Worm (Caenorhabditis elegans) whole organism, L1 larva: ENCODE data around the gene far-2.

Experiments used
- C04F5.9 ChIP-seq: sonication (generic microtip); optimal IDR thresholded peaks from 2 replicates; lab custom pipeline; 2016; ENCODE audit warnings: missing genetic modification characterization, missing compliant biosample characterization
- C34B4.2 ChIP-seq: sonication (generic microtip); optimal IDR thresholded peaks from 2 replicates; lab custom pipeline; 2017; ENCODE audit warnings: mild to moderate bottlenecking, missing genetic modification characterization, missing compliant biosample characterization
- F16B12.6 ChIP-seq: fragments of 150-350 bp; optimal IDR thresholded peaks from 2 replicates; lab custom pipeline; 2014; ENCODE audit warnings: missing biosample characterization, missing genetic modification characterization
- alr-1 ChIP-seq: fragments of 200-800 bp; sonication (Bioruptor generic); optimal IDR thresholded peaks from 2 replicates; lab custom pipeline; 2018; ENCODE audit warnings: borderline replicate concordance, mild to moderate bottlenecking, missing genetic modification characterization, missing compliant biosample characterization
- ama-1 ChIP-seq: fragments of 150-350 bp; optimal IDR thresholded peaks from 2 replicates; lab custom pipeline; 2014
- ceh-63 ChIP-seq: fragments of 200-800 bp; sonication (Bioruptor generic); optimal IDR thresholded peaks from 2 replicates; lab custom pipeline; 2018; ENCODE audit warnings: mild to moderate bottlenecking, missing genetic modification characterization, missing compliant biosample characterization
- ceh-8 ChIP-seq: fragments of 200-800 bp; sonication (Bioruptor generic); optimal IDR thresholded peaks from 2 replicates; lab custom pipeline; 2018; ENCODE audit warnings: mild to moderate bottlenecking, missing genetic modification characterization, moderate library complexity, missing compliant biosample characterization
- ceh-90 ChIP-seq: sonication (generic microtip); optimal IDR thresholded peaks from 2 replicates; lab custom pipeline; 2016; ENCODE audit warnings: missing genetic modification characterization, missing compliant biosample characterization
- dsc-1 ChIP-seq: sonication (generic microtip); optimal IDR thresholded peaks from 2 replicates; lab custom pipeline; 2016; ENCODE audit warnings: mild to moderate bottlenecking, missing genetic modification characterization, missing compliant biosample characterization
- efl-1 ChIP-seq, 4 experiments: fragments of 150-350 bp; optimal IDR thresholded peaks in 3 of 4; peaks in 1 of 4; 1 replicate in 1 of 4; 2 replicates in 3 of 4; lab custom pipeline; 2014; ENCODE audit warnings: missing biosample characterization in 2 of 4, missing genetic modification characterization in 2 of 4, missing genetic modification reagents in 2 of 4
- egl-27 ChIP-seq, 2 experiments: fragments of 150-350 bp in 1 of 2; sonication (generic microtip); optimal IDR thresholded peaks; 3 replicates each; lab custom pipeline; 2017 to 2018; ENCODE audit warnings: missing biosample characterization in 2 of 2, missing genetic modification characterization in 2 of 2, missing genetic modification reagents in 2 of 2
- elt-2 ChIP-seq: sonication (generic microtip); optimal IDR thresholded peaks from 2 replicates; lab custom pipeline; 2016; ENCODE audit warnings: missing genetic modification characterization, mild to moderate bottlenecking, inconsistent platforms, missing compliant biosample characterization, missing genetic modification reagents
- fkh-10 ChIP-seq: sonication (generic microtip); optimal IDR thresholded peaks from 2 replicates; lab custom pipeline; 2017; ENCODE audit warnings: missing biosample characterization, missing genetic modification reagents, missing genetic modification characterization
- hlh-4 ChIP-seq: sonication (generic microtip); optimal IDR thresholded peaks from 2 replicates; lab custom pipeline; 2016; ENCODE audit warnings: mild to moderate bottlenecking, missing genetic modification characterization, missing compliant biosample characterization
- jun-1 ChIP-seq: fragments of 150-350 bp; optimal IDR thresholded peaks from 2 replicates; lab custom pipeline; 2014; ENCODE audit warnings: missing biosample characterization, missing genetic modification reagents, missing genetic modification characterization
- lin-13 ChIP-seq: fragments of 150-350 bp; optimal IDR thresholded peaks from 2 replicates; lab custom pipeline; 2014; ENCODE audit warnings: missing biosample characterization, missing genetic modification reagents, missing genetic modification characterization
- lin-15B ChIP-seq: fragments of 150-350 bp; sonication (generic microtip); optimal IDR thresholded peaks from 3 replicates; lab custom pipeline; 2014; ENCODE audit warnings: missing biosample characterization, missing genetic modification characterization
- lin-35 ChIP-seq, 2 experiments: fragments of 150-350 bp; optimal IDR thresholded peaks; 2 replicates each; lab custom pipeline; 2014; ENCODE audit warnings: missing biosample characterization in 2 of 2, missing genetic modification characterization in 2 of 2, missing genetic modification reagents in 2 of 2
- lin-39 ChIP-seq: fragments of 150-350 bp; optimal IDR thresholded peaks from 2 replicates; lab custom pipeline; 2014; ENCODE audit warnings: missing biosample characterization, missing genetic modification reagents, missing genetic modification characterization
- lir-3 ChIP-seq: sonication (generic microtip); optimal IDR thresholded peaks from 2 replicates; lab custom pipeline; 2016; ENCODE audit warnings: mild to moderate bottlenecking, missing genetic modification characterization, moderate library complexity, missing compliant biosample characterization; ENCODE audit not compliant: poor library complexity
- mdl-1 ChIP-seq, 2 experiments: fragments of 150-350 bp; optimal IDR thresholded peaks; 2 replicates each; lab custom pipeline; 2014 to 2017; ENCODE audit warnings: missing biosample characterization in 2 of 2, missing genetic modification characterization in 2 of 2, inconsistent platforms in 1 of 2
- mef-2 ChIP-seq: fragments of 150-350 bp; optimal IDR thresholded peaks from 2 replicates; lab custom pipeline; 2014; ENCODE audit warnings: missing biosample characterization, missing genetic modification characterization
- nhr-11 ChIP-seq: fragments of 150-350 bp; optimal IDR thresholded peaks from 2 replicates; lab custom pipeline; 2014; ENCODE audit warnings: missing biosample characterization, missing genetic modification characterization
- nhr-19 ChIP-seq: fragments of 200-800 bp; sonication (Bioruptor generic); conservative IDR thresholded peaks from 2 replicates; pipeline ENCODE4 v1.3.6; 2022; ENCODE audit warnings: missing genetic modification characterization, missing compliant biosample characterization
- nhr-47 ChIP-seq: sonication (generic microtip); optimal IDR thresholded peaks from 2 replicates; lab custom pipeline; 2016; ENCODE audit warnings: mild to moderate bottlenecking, missing genetic modification characterization, moderate library complexity, missing compliant biosample characterization
- nhr-71 ChIP-seq: sonication (generic microtip); optimal IDR thresholded peaks from 2 replicates; lab custom pipeline; 2016; ENCODE audit warnings: mild to moderate bottlenecking, missing genetic modification characterization, moderate library complexity, missing compliant biosample characterization
- nhr-77 ChIP-seq: fragments of 150-350 bp; optimal IDR thresholded peaks from 2 replicates; lab custom pipeline; 2014; ENCODE audit warnings: missing biosample characterization, missing genetic modification characterization
- nhr-84 ChIP-seq: sonication (generic microtip); optimal IDR thresholded peaks from 2 replicates; lab custom pipeline; 2017; ENCODE audit warnings: missing biosample characterization, missing genetic modification characterization
- nhr-85 ChIP-seq: sonication (generic microtip); peaks from one replicate; lab custom pipeline; 2016; ENCODE audit warnings: missing genetic modification characterization, inconsistent platforms, missing compliant biosample characterization
- nhr-90 ChIP-seq: sonication (generic microtip); optimal IDR thresholded peaks from 2 replicates; lab custom pipeline; 2016; ENCODE audit warnings: mild to moderate bottlenecking, missing genetic modification characterization, missing compliant biosample characterization; ENCODE audit not compliant: poor library complexity
- pag-3 ChIP-seq: sonication (generic microtip); optimal IDR thresholded peaks from 2 replicates; lab custom pipeline; 2017; ENCODE audit warnings: missing genetic modification characterization, mild to moderate bottlenecking, missing compliant biosample characterization, antibody characterized with exemption, borderline replicate concordance; ENCODE audit not compliant: insufficient read depth
- skn-1 ChIP-seq: fragments of 150-350 bp; optimal IDR thresholded peaks from 2 replicates; lab custom pipeline; 2014; ENCODE audit warnings: missing biosample characterization, missing genetic modification characterization
- snpc-4 ChIP-seq: fragments of 150-350 bp; optimal IDR thresholded peaks from 2 replicates; lab custom pipeline; 2014; ENCODE audit warnings: missing biosample characterization, missing genetic modification characterization
- snu-23 ChIP-seq: sonication (generic microtip); optimal IDR thresholded peaks from 2 replicates; lab custom pipeline; 2016; ENCODE audit warnings: missing genetic modification characterization, missing compliant biosample characterization
- sup-37 ChIP-seq: fragments of 200-800 bp; sonication (Bioruptor generic); optimal IDR thresholded peaks from 2 replicates; lab custom pipeline; 2018; ENCODE audit warnings: mild to moderate bottlenecking, missing genetic modification characterization, missing compliant biosample characterization
- swsn-7 ChIP-seq: sonication (generic microtip); optimal IDR thresholded peaks from 2 replicates; lab custom pipeline; 2016; ENCODE audit warnings: missing genetic modification characterization, missing compliant biosample characterization
- unc-30 ChIP-seq: sonication (generic microtip); optimal IDR thresholded peaks from 2 replicates; lab custom pipeline; 2017; ENCODE audit warnings: missing biosample characterization, missing genetic modification characterization
- unc-62 ChIP-seq: fragments of 150-350 bp; optimal IDR thresholded peaks from 2 replicates; lab custom pipeline; 2014; ENCODE audit warnings: missing biosample characterization, missing genetic modification reagents, missing genetic modification characterization
- unc-98 ChIP-seq: fragments of 200-800 bp; sonication (Bioruptor generic); IDR thresholded peaks from 2 replicates; pipeline ENCODE4 v1.3.6; 2022; ENCODE audit warnings: missing genetic modification characterization, missing compliant biosample characterization
- vab-15 ChIP-seq: sonication (generic microtip); optimal IDR thresholded peaks from 2 replicates; lab custom pipeline; 2017; ENCODE audit warnings: missing genotype, mild to moderate bottlenecking, missing genetic modification characterization, missing compliant biosample characterization
- xbp-1 ChIP-seq: sonication (generic microtip); optimal IDR thresholded peaks from 2 replicates; lab custom pipeline; 2016; ENCODE audit warnings: missing genetic modification characterization, missing compliant biosample characterization
- zag-1 ChIP-seq: fragments of 150-350 bp; optimal IDR thresholded peaks from 2 replicates; lab custom pipeline; 2014; ENCODE audit warnings: missing biosample characterization, missing genetic modification characterization
- zip-4 ChIP-seq: fragments of 200-800 bp; sonication (Bioruptor generic); optimal IDR thresholded peaks from 2 replicates; lab custom pipeline; 2018; ENCODE audit warnings: mild to moderate bottlenecking, missing genetic modification characterization, moderate library complexity, missing compliant biosample characterization
- ztf-4 ChIP-seq: fragments of 150-350 bp; optimal IDR thresholded peaks from 2 replicates; lab custom pipeline; 2014; ENCODE audit warnings: missing biosample characterization, missing genetic modification characterization

The far-2 gene

DNA sequence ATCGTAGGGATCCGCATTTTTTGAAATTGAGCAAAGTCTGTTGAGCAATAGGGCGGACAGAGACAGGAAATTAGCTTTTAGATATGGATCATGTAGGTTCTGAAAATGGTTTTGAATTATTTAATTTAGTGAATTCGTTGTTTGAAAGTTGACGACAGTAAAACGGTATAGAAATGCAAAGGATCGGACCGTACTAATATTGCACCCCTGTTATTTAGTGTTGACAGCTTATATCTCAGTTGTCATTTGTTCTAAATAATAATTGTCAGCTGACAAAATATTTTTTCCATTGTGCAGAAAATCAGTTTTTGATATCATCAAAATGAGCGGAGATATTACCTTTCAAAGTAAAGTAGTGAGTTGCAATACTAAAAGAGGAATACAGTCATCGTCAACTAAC is 10.3 kb upstream of the far-2 start, which contains the start of gene lin-12:
lin-12 (minus strand) TSS at position 101 of the 400 bp plus-strand sequence.
- TF ChIP-seq efl-1 (optimal IDR thresholded peaks at IDR 0.05; lab: Kevin White, UChicago) (no peak), efl-1 (GFP tag; optimal IDR thresholded peaks at IDR 0.05 in 1 of 2; lab: Kevin White, UChicago) (peak in 1 of 2 experiments; percentile 64), mef-2 (tag; lab: Kevin White, UChicago) (no peak), ceh-63 (no peak), xbp-1 (no peak), pag-3 (tag; lab: Kevin White, UChicago) (no peak), nhr-77 (tag; lab: Kevin White, UChicago) (no peak), ama-1 (lab: Kevin White, UChicago) (no peak), C34B4.2 (no peak), zip-4 (GFP tag; lab: Kevin White, UChicago) (no peak)

- TF ChIP-seq mdl-1 (tag; optimal IDR thresholded peaks at IDR 0.05; lab: Kevin White, UChicago) (no peak), zag-1 (tag; lab: Kevin White, UChicago) (no peak), elt-2 (tag; lab: Kevin White, UChicago) (no peak), fkh-10 (GFP tag; lab: Kevin White, UChicago) (no peak)
- TF ChIP-seq, all 84 proteins: peak for 0
Observed at ce11 chrIII:9072704-9073103, 8.9 kb upstream of the far-2 start.

- TF ChIP-seq unc-62 (no peak), alr-1 (tag; lab: Kevin White, UChicago) (no peak), unc-98 (no peak), skn-1 (no peak), lin-13 (GFP tag; lab: Kevin White, UChicago) (no peak), ceh-8 (GFP tag; lab: Kevin White, UChicago) (no peak), hlh-4 (tag; lab: Kevin White, UChicago) (no peak), snu-23 (GFP tag; lab: Kevin White, UChicago) (no peak), pag-3 (tag; lab: Kevin White, UChicago) (no peak), ztf-4 (no peak), lin-15B (no peak), ceh-63 (no peak)
Observed at ce11 chrIII:9075539-9075938, 6.1 kb upstream of the far-2 start, which contains the start of gene F02A9.7. F02A9.7 (minus strand) TSS chrIII:9075639.

DNA sequence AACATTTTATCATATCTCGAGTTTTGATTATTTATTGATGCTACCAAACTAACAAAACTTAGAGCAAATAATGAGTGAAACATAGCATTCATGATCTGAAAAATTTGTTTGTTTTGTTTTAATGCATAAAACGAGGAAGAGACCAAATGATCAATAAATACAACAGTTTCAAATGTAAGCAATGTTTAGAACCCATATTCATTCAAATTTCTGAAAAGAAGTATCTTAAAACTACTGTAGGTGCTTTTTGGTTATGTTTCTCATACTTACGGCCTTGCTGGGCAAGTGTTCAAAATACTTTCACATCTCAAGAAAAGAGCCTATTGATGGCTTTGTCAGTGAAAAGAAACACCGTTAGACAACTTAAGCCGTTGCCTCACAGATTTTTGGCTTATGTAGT is 3.9 kb upstream of the far-2 start, which contains the start of gene F02A9.1:
F02A9.1 (minus strand) TSS at position 101 of the 400 bp plus-strand sequence.
- TF ChIP-seq nhr-47 (tag; lab: Kevin White, UChicago) (no peak), F16B12.6 (tag; lab: Kevin White, UChicago) (no peak), C04F5.9 (tag; lab: Kevin White, UChicago) (no peak), nhr-90 (tag; lab: Kevin White, UChicago) (no peak)

DNA sequence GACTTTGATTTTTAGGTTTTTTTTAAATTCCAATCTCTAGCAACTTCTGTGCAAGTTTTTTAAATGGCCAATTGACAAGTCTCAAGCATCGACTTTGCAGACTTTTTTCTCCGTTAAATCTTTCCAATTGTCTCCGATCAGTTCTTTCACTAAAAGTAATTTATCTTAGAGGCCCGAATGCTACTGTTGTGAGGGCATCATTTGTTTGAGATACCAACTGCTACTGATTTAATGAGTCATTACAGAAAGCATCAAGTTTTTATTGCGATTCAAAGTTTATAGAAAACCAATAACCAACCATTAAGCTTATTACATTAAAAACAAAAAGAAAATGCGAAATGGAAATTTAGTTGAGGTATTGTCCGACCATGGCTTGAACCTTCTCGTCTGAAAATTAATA is 1.5 kb upstream of the far-2 start:
- TF ChIP-seq nhr-19 (GFP tag; lab: Robert Waterston, UW): no peak; the same call in 1 of the 2 replicates
- no peak for TF ChIP-seq mdl-1 (tag; optimal IDR thresholded peaks at IDR 0.05; lab: Kevin White, UChicago)
- no peak for TF ChIP-seq nhr-47 (tag; lab: Kevin White, UChicago)
- TF ChIP-seq lin-35 (GFP tag; optimal IDR thresholded peaks at IDR 0.05; lab: Kevin White, UChicago): no peak
- peak; percentile 11 for TF ChIP-seq snu-23 (GFP tag; lab: Kevin White, UChicago)
- TF ChIP-seq unc-30: no peak
- TF ChIP-seq dsc-1 (tag; lab: Kevin White, UChicago): peak; percentile 1
- TF ChIP-seq nhr-77 (tag; lab: Kevin White, UChicago): no peak
- no peak for TF ChIP-seq ceh-90
- TF ChIP-seq unc-62: no peak
- TF ChIP-seq pag-3 (tag; lab: Kevin White, UChicago): no peak
- no peak for TF ChIP-seq ceh-8 (GFP tag; lab: Kevin White, UChicago)
- TF ChIP-seq swsn-7 (tag; lab: Kevin White, UChicago): peak; percentile 1
- no peak for TF ChIP-seq mef-2 (tag; lab: Kevin White, UChicago)
- no peak for TF ChIP-seq nhr-85 (tag; lab: Kevin White, UChicago)
- TF ChIP-seq nhr-11 (tag; lab: Kevin White, UChicago): no peak
- peak; percentile 19 for TF ChIP-seq nhr-71 (tag; lab: Kevin White, UChicago)
- TF ChIP-seq sup-37 (GFP tag; lab: Kevin White, UChicago): no peak
- TF ChIP-seq vab-15 (tag; lab: Kevin White, UChicago): no peak
- TF ChIP-seq lir-3 (tag; lab: Kevin White, UChicago): no peak
- no peak for TF ChIP-seq lin-39
- TF ChIP-seq egl-27 (tag; optimal IDR thresholded peaks at IDR 0.05; lab: Kevin White, UChicago): no peak
- TF ChIP-seq jun-1 (tag; lab: Kevin White, UChicago): no peak
- TF ChIP-seq nhr-84 (tag; lab: Kevin White, UChicago): no peak
- TF ChIP-seq fkh-10 (GFP tag; lab: Kevin White, UChicago): no peak
- no peak for TF ChIP-seq snpc-4 (tag; lab: Kevin White, UChicago)
